Worm (Caenorhabditis elegans): ENCODE results near the gene Y82E9BR.22.

Y82E9BR.22 gene

ce11 chrIII:1392763-1393162 lies 16.3 kb downstream of the Y82E9BR.22 start (continued):
- TF ChIP-seq unc-39 (tag; optimal IDR thresholded peaks at IDR 0.05) = no peak

- no peak for TF ChIP-seq mdl-1 (tag; optimal IDR thresholded peaks at IDR 0.05)
Observed at ce11 chrIII:1391752-1392151, 17.3 kb downstream of the Y82E9BR.22 start, which contains the start of gene pals-17. TSS of gene pals-17 (minus strand) at chrIII:1391852.

- TF ChIP-seq sma-9 (GFP tag; optimal IDR thresholded peaks at IDR 0.05) (peak; percentile 37), sma-9 (tag; optimal IDR thresholded peaks at IDR 0.05) (no peak), C34F6.9 (tag; optimal IDR thresholded peaks at IDR 0.05) (no peak), nhr-21 (tag; optimal IDR thresholded peaks at IDR 0.05) (no peak), nhr-6 (tag; optimal IDR thresholded peaks at IDR 0.05) (no peak), ceh-16 (tag; optimal IDR thresholded peaks at IDR 0.05) (no peak), gmeb-1 (tag; optimal IDR thresholded peaks at IDR 0.05) (no peak), dmd-4 (tag; optimal IDR thresholded peaks at IDR 0.05) (no peak), mdl-1 (tag; optimal IDR thresholded peaks at IDR 0.05) (no peak), ztf-1 (GFP tag; conservative IDR thresholded peaks at IDR 0.05) (no peak), ama-1 (optimal IDR thresholded peaks at IDR 0.05) (no peak), unc-55 (GFP tag; optimal IDR thresholded peaks at IDR 0.05) (no peak), elt-3 (tag; optimal IDR thresholded peaks at IDR 0.05) (no peak), blmp-1 (tag; optimal IDR thresholded peaks at IDR 0.05; ENCODE audit: insufficient read depth) (no peak), elt-1 (tag; optimal IDR thresholded peaks at IDR 0.05) (no peak), crh-2 (tag; optimal IDR thresholded peaks at IDR 0.05) (peak; percentile 10), lin-11 (tag; optimal IDR thresholded peaks at IDR 0.05) (no peak), fos-1 (tag; optimal IDR thresholded peaks at IDR 0.05) (peak; percentile 98), nhr-25 (tag; optimal IDR thresholded peaks at IDR 0.05) (no peak), mbf-1 (tag; optimal IDR thresholded peaks at IDR 0.05) (no peak), ztf-4 (tag; optimal IDR thresholded peaks at IDR 0.05) (no peak)
Observed at ce11 chrIII:1389988-1390387, 19.1 kb downstream of the Y82E9BR.22 start.

ce11 chrIII:1388274-1389058 lies 20.6 kb downstream of the Y82E9BR.22 start, which contains the start of gene pals-20:
TSS of gene pals-20 (minus strand) at chrIII:1388324.
- TF ChIP-seq nhr-237 (tag; optimal IDR thresholded peaks at IDR 0.05) (no peak), fos-1 (tag; optimal IDR thresholded peaks at IDR 0.05) (peak; percentile 67)

- TF ChIP-seq egl-27 (tag; optimal IDR thresholded peaks at IDR 0.05) (no peak), fos-1 (tag; optimal IDR thresholded peaks at IDR 0.05) (peak; percentile 32), mdl-1 (tag; optimal IDR thresholded peaks at IDR 0.05) (no peak), nhr-237 (tag; optimal IDR thresholded peaks at IDR 0.05) (no peak)
Observed at ce11 chrIII:1384694-1385093, 24.3 kb downstream of the Y82E9BR.22 start.

- TF ChIP-seq dmd-4 (tag; optimal IDR thresholded peaks at IDR 0.05) (no peak), nhr-10 (tag; optimal IDR thresholded peaks at IDR 0.05) (no peak), fos-1 (tag; optimal IDR thresholded peaks at IDR 0.05) (peak; percentile 87), gmeb-1 (tag; optimal IDR thresholded peaks at IDR 0.05) (peak; percentile 4), ceh-82 (tag; optimal IDR thresholded peaks at IDR 0.05) (no peak), alr-1 (tag; optimal IDR thresholded peaks at IDR 0.05) (no peak)
Observed at ce11 chrIII:1384092-1384491, 24.9 kb downstream of the Y82E9BR.22 start, which contains the start of the genes fbxa-138 and Y82E9BR.5. TSS of gene fbxa-138 (minus strand) at chrIII:1384252. TSS of gene Y82E9BR.5 (plus strand) at chrIII:1384370.

ce11 chrIII:1383483-1383882 lies 25.6 kb downstream of the Y82E9BR.22 start:
- no peak for TF ChIP-seq nhr-25 (tag; optimal IDR thresholded peaks at IDR 0.05)
- no peak for TF ChIP-seq dmd-4 (tag; optimal IDR thresholded peaks at IDR 0.05)
- TF ChIP-seq ceh-82 (tag; optimal IDR thresholded peaks at IDR 0.05) = no peak
- no peak for TF ChIP-seq skn-1 (tag; optimal IDR thresholded peaks at IDR 0.05)
- no peak for TF ChIP-seq mab-5 (tag; optimal IDR thresholded peaks at IDR 0.05)
- TF ChIP-seq zag-1 (tag; optimal IDR thresholded peaks at IDR 0.05) = no peak
- TF ChIP-seq nhr-11 (tag; optimal IDR thresholded peaks at IDR 0.05) = no peak
- TF ChIP-seq sma-9 (GFP tag; optimal IDR thresholded peaks at IDR 0.05) = no peak
- no peak for TF ChIP-seq sma-9 (tag; optimal IDR thresholded peaks at IDR 0.05)
- no peak for TF ChIP-seq ztf-11 (tag; optimal IDR thresholded peaks at IDR 0.05)
- TF ChIP-seq sma-3 (GFP tag; optimal IDR thresholded peaks at IDR 0.05) = no peak
- TF ChIP-seq R02D3.7 (tag; optimal IDR thresholded peaks at IDR 0.05) = no peak
